Fruit fly (Drosophila melanogaster) whole organism, prepupa: ENCODE data around the gene CG14277.
A peak's percentile ranks its signal among the peaks of the same experiment; 100 is the strongest.

Experiments
- Eip78C ChIP-seq: fragments of 200-800 bp; sonication (Bioruptor generic); peaks from one replicate; lab custom pipeline; 2016; ENCODE audit warnings: missing biosample characterization, missing genetic modification characterization
- Hr38 ChIP-seq: sonication (Bioruptor generic); optimal IDR thresholded peaks from 2 replicates; lab custom pipeline; 2016; ENCODE audit warnings: missing biosample characterization, missing genetic modification characterization
- OdsH ChIP-seq: fragments of 200-800 bp; sonication (Bioruptor generic); optimal IDR thresholded peaks from 3 replicates; lab custom pipeline; 2016; ENCODE audit warnings: missing biosample characterization, missing genetic modification characterization
- dsx ChIP-seq: fragments of 200-800 bp; optimal IDR thresholded peaks from 3 replicates; lab custom pipeline; 2019; ENCODE audit warnings: missing biosample characterization, mild to moderate bottlenecking, missing genetic modification characterization, moderate library complexity; ENCODE audit not compliant: poor library complexity, severe bottlenecking
- lz ChIP-seq: fragments of 200-800 bp; sonication (Bioruptor generic); optimal IDR thresholded peaks from 3 replicates; lab custom pipeline; 2016; ENCODE audit warnings: missing biosample characterization, missing genetic modification characterization

DNA sequence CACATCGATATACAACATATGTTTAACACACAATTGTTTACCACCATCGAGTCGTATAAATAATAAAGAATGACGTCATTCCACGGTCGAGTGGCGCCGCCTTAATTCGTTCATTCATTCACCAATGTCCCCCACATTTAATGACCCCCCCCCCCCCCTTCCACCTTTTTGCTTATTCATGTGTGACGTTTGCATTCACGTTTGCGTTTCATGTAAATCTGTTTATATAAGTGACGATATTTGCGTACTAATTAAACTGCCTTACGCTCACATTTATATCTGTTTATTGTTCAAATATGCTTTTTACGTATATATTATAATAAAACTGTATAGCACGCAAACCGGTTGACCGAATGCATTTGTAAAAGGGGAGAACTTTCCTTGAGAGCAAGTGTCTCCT is 8.7 kb upstream of the CG14277 start:
- TF ChIP-seq OdsH (GFP tag; lab: Kevin White, UChicago) (no peak), Eip78C (GFP tag; lab: Kevin White, UChicago) (peak; percentile 28), dsx (GFP tag; lab: Kevin White, UChicago) (no peak), Hr38 (GFP tag; lab: Kevin White, UChicago) (no peak), lz (no peak)
